Fruit fly (Drosophila melanogaster) whole organism, embryonic: ENCODE data around the gene rno.

ENCODE experiments used
- Bgb ChIP-seq: fragments of 200-800 bp; sonication (Bioruptor generic); IDR thresholded peaks from 2 replicates; pipeline ENCODE4 v1.3.6; 2022; ENCODE audit warnings: missing biosample characterization, missing genetic modification characterization; ENCODE audit not compliant: partially characterized antibody
- Blimp-1 ChIP-seq: fragments of 200-800 bp; sonication (Bioruptor generic); optimal IDR thresholded peaks from 3 replicates; lab custom pipeline; 2018; ENCODE audit warnings: missing biosample characterization, missing genetic modification characterization, mild to moderate bottlenecking, moderate library complexity, missing genetic modification reagents
- CG10462 ChIP-seq: fragments of 200-800 bp; sonication (Bioruptor generic); optimal IDR thresholded peaks from 2 replicates; lab custom pipeline; 2016; ENCODE audit warnings: missing biosample characterization, missing genetic modification characterization
- CG10543 ChIP-seq: fragments of 200-800 bp; sonication (Bioruptor generic); optimal IDR thresholded peaks from 3 replicates; lab custom pipeline; 2017; ENCODE audit warnings: missing biosample characterization, mild to moderate bottlenecking, missing genetic modification characterization, moderate library complexity
- CG14710 ChIP-seq: fragments of 200-800 bp; sonication (Bioruptor generic); optimal IDR thresholded peaks from 3 replicates; lab custom pipeline; 2019; ENCODE audit warnings: missing biosample characterization, mild to moderate bottlenecking, missing genetic modification characterization, moderate library complexity
- CG15269 ChIP-seq: fragments of 200-800 bp; sonication (Bioruptor generic); optimal IDR thresholded peaks from 2 replicates; lab custom pipeline; 2018; ENCODE audit warnings: missing biosample characterization, mild to moderate bottlenecking, missing genetic modification characterization, moderate library complexity
- CG15514 ChIP-seq: fragments of 200-800 bp; sonication (Bioruptor generic); optimal IDR thresholded peaks from 3 replicates; lab custom pipeline; 2017; ENCODE audit warnings: missing biosample characterization, missing genetic modification characterization, mild to moderate bottlenecking, moderate library complexity, missing genetic modification reagents
- CG2116 ChIP-seq: fragments of 200-800 bp; sonication (Bioruptor generic); optimal IDR thresholded peaks from 3 replicates; lab custom pipeline; 2018; ENCODE audit warnings: missing biosample characterization, mild to moderate bottlenecking, missing genetic modification characterization
- CG3281 ChIP-seq: fragments of 200-800 bp; sonication (Bioruptor generic); optimal IDR thresholded peaks from 3 replicates; lab custom pipeline; 2017; ENCODE audit warnings: missing biosample characterization, mild to moderate bottlenecking, missing genetic modification characterization
- CG34224 ChIP-seq: fragments of 200-800 bp; sonication (Bioruptor generic); IDR thresholded peaks from 3 replicates; pipeline ENCODE4 v1.3.6; 2022; ENCODE audit warnings: missing biosample characterization, missing genetic modification characterization; ENCODE audit not compliant: partially characterized antibody
- CG34376 ChIP-seq: fragments of 200-800 bp; sonication (Bioruptor generic); optimal IDR thresholded peaks from 2 replicates; lab custom pipeline; 2018; ENCODE audit warnings: missing biosample characterization, mild to moderate bottlenecking, missing genetic modification characterization
- CG3995 ChIP-seq: fragments of 200-800 bp; sonication (Bioruptor generic); optimal IDR thresholded peaks from 3 replicates; lab custom pipeline; 2016; ENCODE audit warnings: missing biosample characterization, missing genetic modification characterization
- CG43689 ChIP-seq: fragments of 200-800 bp; sonication (Bioruptor generic); IDR thresholded peaks from 2 replicates; pipeline ENCODE4 v1.3.6; 2022; ENCODE audit warnings: missing biosample characterization, missing genetic modification characterization
- CG9797 ChIP-seq: fragments of 200-800 bp; sonication (Bioruptor generic); optimal IDR thresholded peaks from 3 replicates; lab custom pipeline; 2018; ENCODE audit warnings: missing biosample characterization, mild to moderate bottlenecking, missing genetic modification characterization
- Dll ChIP-seq: fragments of 200-800 bp; sonication (Bioruptor generic); IDR thresholded peaks from 4 replicates; pipeline ENCODE4 v1.3.6; 2022; ENCODE audit warnings: missing biosample characterization, missing genetic modification characterization; ENCODE audit not compliant: partially characterized antibody
- Dref ChIP-seq: fragments of 200-800 bp; sonication (Bioruptor generic); IDR thresholded peaks from 2 replicates; pipeline ENCODE4 v1.3.6; 2022; ENCODE audit warnings: missing biosample characterization, missing genetic modification characterization
- Fer2 ChIP-seq: fragments of 200-800 bp; sonication (Bioruptor generic); optimal IDR thresholded peaks from 2 replicates; lab custom pipeline; 2018; ENCODE audit warnings: missing biosample characterization, mild to moderate bottlenecking, missing genetic modification characterization, moderate library complexity
- H15 ChIP-seq: fragments of 200-800 bp; sonication (Bioruptor generic); IDR thresholded peaks from 3 replicates; pipeline ENCODE4 v1.3.6; 2022; ENCODE audit warnings: missing biosample characterization, missing genetic modification characterization
- HHEX ChIP-seq: fragments of 200-800 bp; sonication (Bioruptor generic); optimal IDR thresholded peaks from 3 replicates; lab custom pipeline; 2017; ENCODE audit warnings: missing biosample characterization, mild to moderate bottlenecking, missing genetic modification characterization, missing genetic modification reagents
- HLH54F ChIP-seq: fragments of 200-800 bp; sonication (Bioruptor generic); optimal IDR thresholded peaks from 3 replicates; lab custom pipeline; 2016; ENCODE audit warnings: missing biosample characterization, missing genetic modification characterization
- HmgZ ChIP-seq: fragments of 200-800 bp; sonication (Bioruptor generic); optimal IDR thresholded peaks from 2 replicates; lab custom pipeline; 2018; ENCODE audit warnings: missing biosample characterization, mild to moderate bottlenecking, missing genetic modification characterization
- MTF-1 ChIP-seq: fragments of 200-800 bp; sonication (Bioruptor generic); optimal IDR thresholded peaks from 2 replicates; lab custom pipeline; 2018; ENCODE audit warnings: missing biosample characterization, mild to moderate bottlenecking, missing genetic modification characterization, borderline replicate concordance
- Med ChIP-seq: fragments of 200-800 bp; sonication (Bioruptor generic); peaks from one replicate; lab custom pipeline; 2016; ENCODE audit warnings: missing biosample characterization, missing genetic modification characterization, mild to moderate bottlenecking, inconsistent platforms, moderate library complexity
- Meics ChIP-seq: fragments of 200-800 bp; sonication (Bioruptor generic); optimal IDR thresholded peaks from 2 replicates; lab custom pipeline; 2017; ENCODE audit warnings: missing biosample characterization, mild to moderate bottlenecking, missing genetic modification characterization
- Mes4 ChIP-seq: fragments of 200-800 bp; sonication (Bioruptor generic); optimal IDR thresholded peaks from 2 replicates; lab custom pipeline; 2016; ENCODE audit warnings: missing biosample characterization, missing genetic modification characterization
- Rfx ChIP-seq: fragments of 200-800 bp; sonication (Bioruptor generic); IDR thresholded peaks from 2 replicates; pipeline ENCODE4 v1.3.6; 2022; ENCODE audit warnings: missing biosample characterization, missing genetic modification characterization
- Sry-δ ChIP-seq: fragments of 200-800 bp; sonication (Bioruptor generic); optimal IDR thresholded peaks from 2 replicates; lab custom pipeline; 2016; ENCODE audit warnings: missing biosample characterization, missing genetic modification characterization
- Ssrp ChIP-seq: fragments of 200-800 bp; sonication (Bioruptor generic); optimal IDR thresholded peaks from 2 replicates; lab custom pipeline; 2018; ENCODE audit warnings: missing biosample characterization, mild to moderate bottlenecking, missing genetic modification characterization, moderate library complexity
- ap ChIP-seq: fragments of 200-800 bp; sonication (Bioruptor generic); IDR thresholded peaks from 2 replicates; pipeline ENCODE4 v1.3.6; 2022; ENCODE audit warnings: missing biosample characterization, missing genetic modification characterization
- bab2 ChIP-seq: fragments of 200-800 bp; sonication (Bioruptor generic); optimal IDR thresholded peaks from 2 replicates; lab custom pipeline; 2016; ENCODE audit warnings: missing biosample characterization, missing genetic modification characterization
- bbx ChIP-seq: fragments of 200-800 bp; sonication (Bioruptor generic); IDR thresholded peaks from 2 replicates; pipeline ENCODE4 v1.3.6; 2022; ENCODE audit warnings: missing biosample characterization, missing genetic modification characterization; ENCODE audit not compliant: partially characterized antibody
- bowl ChIP-seq: fragments of 200-800 bp; sonication (Bioruptor generic); IDR thresholded peaks from 2 replicates; pipeline ENCODE4 v1.3.6; 2022; ENCODE audit warnings: missing biosample characterization, missing genetic modification characterization
- corto ChIP-seq: fragments of 200-800 bp; sonication (Bioruptor generic); optimal IDR thresholded peaks from 2 replicates; lab custom pipeline; 2016; ENCODE audit warnings: missing biosample characterization, mild to moderate bottlenecking, missing genetic modification characterization, moderate library complexity
- ewg ChIP-seq: fragments of 200-800 bp; sonication (Bioruptor generic); optimal IDR thresholded peaks from 3 replicates; lab custom pipeline; 2017; ENCODE audit warnings: mild to moderate bottlenecking, missing biosample characterization, missing genetic modification reagents, missing genetic modification characterization
- gcm ChIP-seq: fragments of 200-800 bp; sonication (Bioruptor generic); optimal IDR thresholded peaks from 2 replicates; lab custom pipeline; 2019; ENCODE audit warnings: missing biosample characterization, mild to moderate bottlenecking, missing genetic modification characterization, moderate library complexity
- hkb ChIP-seq, 2 experiments: fragments of 200-800 bp in 1 of 2; fragments of >200 bp in 1 of 2; sonication (Bioruptor generic) in 1 of 2; IDR thresholded peaks in 1 of 2; optimal IDR thresholded peaks in 1 of 2; 2 replicates each; pipeline versions ENCODE4 v1.3.6 to Lab custom; 2017 to 2022; ENCODE audit warnings: missing biosample characterization in 1 of 2, missing genetic modification characterization in 1 of 2
- luna ChIP-seq: fragments of 200-800 bp; sonication (Bioruptor generic); optimal IDR thresholded peaks from 2 replicates; lab custom pipeline; 2016; ENCODE audit warnings: missing biosample characterization, missing genetic modification characterization
- mirr ChIP-seq: fragments of 200-800 bp; sonication (Bioruptor generic); optimal IDR thresholded peaks from 3 replicates; lab custom pipeline; 2018; ENCODE audit warnings: missing biosample characterization, mild to moderate bottlenecking, missing genetic modification characterization
- row ChIP-seq: fragments of 200-800 bp; sonication (Bioruptor generic); IDR thresholded peaks from 3 replicates; pipeline ENCODE4 v1.3.6; 2022; ENCODE audit warnings: missing biosample characterization, missing genetic modification characterization
- stwl ChIP-seq: fragments of 200-800 bp; sonication (Bioruptor generic); optimal IDR thresholded peaks from 3 replicates; lab custom pipeline; 2018; ENCODE audit warnings: missing biosample characterization, mild to moderate bottlenecking, missing genetic modification characterization, moderate library complexity
- sug ChIP-seq: fragments of 200-800 bp; optimal IDR thresholded peaks from 2 replicates; lab custom pipeline; 2019; ENCODE audit warnings: missing biosample characterization, mild to moderate bottlenecking, missing genetic modification characterization, moderate library complexity
- trem ChIP-seq: fragments of 200-800 bp; optimal IDR thresholded peaks from 3 replicates; lab custom pipeline; 2019; ENCODE audit warnings: missing biosample characterization, mild to moderate bottlenecking, missing genetic modification characterization, moderate library complexity
- vnd ChIP-seq: fragments of 200-800 bp; sonication (Bioruptor generic); IDR thresholded peaks from 3 replicates; pipeline ENCODE4 v1.3.6; 2022; ENCODE audit warnings: missing biosample characterization, missing genetic modification characterization; ENCODE audit not compliant: partially characterized antibody

The rno gene

dm6 chr3L:223019-223902, 23.7 kb upstream of the rno start, which contains the start of the genes pyx and CG33229 (continued):
- TF ChIP-seq ewg (peak; percentile 66), MTF-1 (GFP tag; lab: Kevin White, UChicago) (no peak), Dref (GFP tag; lab: Robert Waterston, UW) (peak; percentile 34)

dm6 chr3L:217480-218118, 18.0 kb upstream of the rno start, which contains the start of gene CG13877:
Gene CG13877, plus strand, starts transcription at chr3L:218068.
- TF ChIP-seq CG10543 (GFP tag; lab: Kevin White, UChicago) (no peak), stwl (tag; lab: Kevin White, UChicago) (no peak), CG10462 (no peak), HHEX (GFP tag; lab: Kevin White, UChicago) (no peak), Blimp-1 (no peak), Med (GFP tag; lab: Kevin White, UChicago) (peak; percentile 6), Rfx (GFP tag; lab: Robert Waterston, UW) (no peak), sug (peak; percentile 79), luna (GFP tag; lab: Kevin White, UChicago) (no peak), Fer2 (no peak), H15 (no peak), CG3995 (GFP tag; lab: Kevin White, UChicago) (no peak), hkb (optimal IDR thresholded peaks at IDR 0.05; lab: Kevin White, UChicago) (no peak), hkb (GFP tag; IDR thresholded peaks at IDR 0.05; lab: Robert Waterston, UW) (no peak), CG34376 (peak; percentile 11), bab2 (GFP tag; lab: Kevin White, UChicago) (no peak), vnd (no peak)

- TF ChIP-seq Mes4 (GFP tag; lab: Kevin White, UChicago) (no peak), bowl (no peak), Ssrp (tag; lab: Kevin White, UChicago) (no peak), corto (GFP tag; lab: Kevin White, UChicago) (no peak), ap (no peak), CG15269 (tag; lab: Kevin White, UChicago) (no peak), CG43689 (no peak), mirr (no peak), gcm (GFP tag; lab: Kevin White, UChicago) (no peak)
- TF ChIP-seq, all 482 proteins: peak for 0
These were observed 16.8 kb upstream of the rno start, which contains the start of gene Kaz1-ORFB for dm6 chr3L:216325-216724. Gene Kaz1-ORFB, plus strand, starts transcription at chr3L:216625.

- TF ChIP-seq trem (tag; lab: Kevin White, UChicago) (peak; percentile 5), CG34224 (GFP tag; lab: Robert Waterston, UW) (peak; percentile 39; the same call in 1 of the 3 replicates), CG14710 (peak; percentile 16), CG3281 (GFP tag; lab: Kevin White, UChicago) (no peak), Dll (peak; percentile 20; the same call in 1 of the 4 replicates), CG15514 (peak; percentile 32), Sry-δ (peak; percentile 16), stwl (tag; lab: Kevin White, UChicago) (peak; percentile 77), bbx (GFP tag; lab: Robert Waterston, UW) (peak; percentile 7; the same call in 1 of the 2 replicates), CG9797 (GFP tag; lab: Kevin White, UChicago) (peak; percentile 79), Meics (GFP tag; lab: Kevin White, UChicago) (no peak), HmgZ (tag; lab: Kevin White, UChicago) (peak; percentile 0), Bgb (GFP tag; lab: Robert Waterston, UW) (peak; percentile 19; the same call in 1 of the 2 replicates), row (GFP tag; lab: Robert Waterston, UW) (0 out of 3 replicates have a peak, but pooled peaks have one; percentile 13), CG2116 (GFP tag; lab: Kevin White, UChicago) (peak; percentile 10), HLH54F (no peak)
These were observed 13.0 kb upstream of the rno start, which contains the start of the genes thoc7 and Dis3l2 for dm6 chr3L:212520-212919. Gene thoc7, minus strand, starts transcription at chr3L:212687. Gene Dis3l2, plus strand, starts transcription at chr3L:212709.
